Worm (Caenorhabditis elegans): ENCODE measurements around the gene W05E10.2.

ce11 chrV:11722858-11723257, 35.9 kb downstream of the W05E10.2 start:
- TF ChIP-seq ceh-22 (tag; optimal IDR thresholded peaks at IDR 0.05) = no peak
- TF ChIP-seq T23F11.4 (GFP tag; optimal IDR thresholded peaks at IDR 0.05) = no peak
- no peak for TF ChIP-seq elt-2 (tag; optimal IDR thresholded peaks at IDR 0.05)
- no peak for TF ChIP-seq pag-3 (tag; optimal IDR thresholded peaks at IDR 0.05; ENCODE audit: borderline replicate concordance)
- no peak for TF ChIP-seq hlh-15 (tag; optimal IDR thresholded peaks at IDR 0.05)

Data from whole organism, late embryonic.